Fruit fly (Drosophila melanogaster): ENCODE measurements around the gene raskol.
A peak's percentile ranks its signal among the peaks of the same experiment; 100 is the strongest.

Gene raskol

DNA sequence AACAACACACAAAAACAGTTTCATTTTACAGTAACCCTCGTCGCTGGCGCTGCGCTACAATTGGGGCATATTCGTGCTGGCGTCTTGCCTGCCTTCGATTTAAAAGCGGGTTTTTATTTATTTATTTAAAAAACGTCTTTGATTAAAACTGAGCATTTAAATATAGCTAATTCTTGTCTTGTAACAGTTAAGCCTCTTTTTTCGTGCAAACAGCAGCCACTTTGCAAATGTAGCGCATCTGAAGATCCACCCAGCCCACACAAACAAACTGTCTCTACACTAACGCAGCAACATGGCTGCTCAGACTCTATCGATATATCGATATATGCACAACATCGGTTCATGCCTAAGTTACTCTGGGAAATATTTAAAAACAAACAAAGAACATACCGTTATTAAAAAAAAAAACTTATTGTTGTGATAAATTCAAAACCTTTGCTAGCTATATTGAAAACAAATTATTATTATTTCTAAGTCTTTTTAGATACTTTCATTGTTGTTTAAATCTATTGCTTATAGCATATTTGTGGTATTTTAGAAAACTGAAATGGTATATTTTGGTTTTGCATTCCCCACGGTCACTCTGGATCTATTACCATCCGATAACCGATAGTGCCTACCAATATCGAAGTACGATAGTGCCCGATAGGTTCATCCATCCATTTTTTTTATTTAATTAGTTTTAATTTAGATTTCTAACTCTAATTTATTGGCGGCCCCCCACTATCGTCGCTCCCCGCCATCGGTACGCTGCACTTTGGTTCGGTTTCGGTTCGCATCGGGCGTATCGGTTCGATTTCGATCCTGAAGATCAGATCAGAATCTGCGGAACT lies 7.0 kb upstream of the raskol start, which contains the start of the genes CG8188 and par-6 (continued):
- TF ChIP-seq CG9817 (tag; optimal IDR thresholded peaks at IDR 0.05) (peak; percentile 90), tio (GFP tag; optimal IDR thresholded peaks at IDR 0.05) (peak; percentile 75), CG8944 (GFP tag; optimal IDR thresholded peaks at IDR 0.05) (peak; percentile 89), CG16815 (GFP tag; optimal IDR thresholded peaks at IDR 0.05) (peak; percentile 83), Adf1 (GFP tag; IDR thresholded peaks at IDR 0.05) (peak; percentile 61), bbx (GFP tag; IDR thresholded peaks at IDR 0.05; ENCODE audit: partially characterized antibody) (peak; percentile 68; the same call in 1 of the 2 replicates), Myb (GFP tag; optimal IDR thresholded peaks at IDR 0.05) (peak; percentile 72), mld (GFP tag; IDR thresholded peaks at IDR 0.05; ENCODE audit: partially characterized antibody) (peak; percentile 68; the same call in 2 of the 3 replicates), ranshi (GFP tag; IDR thresholded peaks at IDR 0.05) (peak; percentile 87), CG8765 (GFP tag; IDR thresholded peaks at IDR 0.05) (peak; percentile 91), CG14710 (tag; optimal IDR thresholded peaks at IDR 0.05) (peak; percentile 76), Rx (GFP tag; IDR thresholded peaks at IDR 0.05) (peak; percentile 85), Fer2 (tag; optimal IDR thresholded peaks at IDR 0.05) (peak; percentile 78), slbo (GFP tag; IDR thresholded peaks at IDR 0.05) (peak; percentile 94), CrebB (tag; optimal IDR thresholded peaks at IDR 0.05) (peak; percentile 84), CG6854 (GFP tag; optimal IDR thresholded peaks at IDR 0.05) (peak; percentile 43), HLH54F (GFP tag; optimal IDR thresholded peaks at IDR 0.05) (peak; percentile 88), CG10147 (GFP tag; optimal IDR thresholded peaks at IDR 0.05) (peak; percentile 83), Eip74EF (GFP tag; optimal IDR thresholded peaks at IDR 0.05) (peak in 1 of 2 experiments; percentile 69), CG33557 (GFP tag; optimal IDR thresholded peaks at IDR 0.05) (peak; percentile 80), dm (GFP tag; optimal IDR thresholded peaks at IDR 0.05) (peak; percentile 77), CG4707 (GFP tag; optimal IDR thresholded peaks at IDR 0.05) (peak; percentile 59), CG2712 (tag; optimal IDR thresholded peaks at IDR 0.05) (peak; percentile 87), ERR (GFP tag; optimal IDR thresholded peaks at IDR 0.05) (peak; percentile 54), ci (GFP tag; IDR thresholded peaks at IDR 0.05) (peak; percentile 90), D19A (tag; optimal IDR thresholded peaks at IDR 0.05) (peak; percentile 76), Dek (tag; optimal IDR thresholded peaks at IDR 0.05) (peak; percentile 79), seq (GFP tag; IDR thresholded peaks at IDR 0.05) (peak; percentile 90), row (GFP tag; IDR thresholded peaks at IDR 0.05) (peak; percentile 100), CG8290 (GFP tag; optimal IDR thresholded peaks at IDR 0.05) (no peak), CG8290 (tag; optimal IDR thresholded peaks at IDR 0.05) (peak; percentile 16 to 63), CG5180 (GFP tag; optimal IDR thresholded peaks at IDR 0.05) (peak; percentile 54), CG11723 (GFP tag; optimal IDR thresholded peaks at IDR 0.05) (peak; percentile 63), Dfd (GFP tag; optimal IDR thresholded peaks at IDR 0.05) (no peak), tx (GFP tag; optimal IDR thresholded peaks at IDR 0.05) (peak; percentile 75), exex (tag; optimal IDR thresholded peaks at IDR 0.05) (peak; percentile 53), Dad (GFP tag; optimal IDR thresholded peaks at IDR 0.05) (peak; percentile 88), CG6765 (GFP tag; optimal IDR thresholded peaks at IDR 0.05) (peak; percentile 56), Med (GFP tag) (peak; percentile 99), CG7963 (GFP tag; IDR thresholded peaks at IDR 0.05; ENCODE audit: partially characterized antibody) (no peak), MTF-1 (GFP tag; optimal IDR thresholded peaks at IDR 0.05; ENCODE audit: borderline replicate concordance) (peak; percentile 35), ac (GFP tag; optimal IDR thresholded peaks at IDR 0.05) (peak; percentile 52), chn (GFP tag; optimal IDR thresholded peaks at IDR 0.05) (peak; percentile 93), sens (GFP tag) (peak; percentile 97), tin (GFP tag; optimal IDR thresholded peaks at IDR 0.05) (peak; percentile 87), Stat92E (GFP tag; optimal IDR thresholded peaks at IDR 0.05) (peak in 1 of 3 experiments; percentile 18), CG4328 (GFP tag; optimal IDR thresholded peaks at IDR 0.05) (peak; percentile 80), CG14667 (GFP tag; IDR thresholded peaks at IDR 0.05) (peak; percentile 82)
